Worm (Caenorhabditis elegans) whole organism, L4/young adult: Measurements from ENCODE around the gene glb-6.

Source experiments
- W03F9.2 ChIP-seq: fragments of 150-350 bp; optimal IDR thresholded peaks from 2 replicates; lab custom pipeline; 2014; ENCODE audit warnings: missing biosample characterization, missing genetic modification characterization
- dao-5 ChIP-seq: sonication (generic microtip); optimal IDR thresholded peaks from 2 replicates; lab custom pipeline; 2016; ENCODE audit warnings: missing genotype, missing genetic modification characterization, moderate library complexity, missing compliant biosample characterization
- him-1 ChIP-seq: sonication (generic microtip); optimal IDR thresholded peaks from 2 replicates; lab custom pipeline; 2016; ENCODE audit warnings: missing genotype, missing genetic modification reagents, missing genetic modification characterization, missing compliant biosample characterization

ce11 chrV:5567119-5567518 is 3.2 kb downstream of the glb-6 start, which contains the start of gene C18C4.7:
- TF ChIP-seq him-1 (tag; lab: Kevin White, UChicago) = no peak
- no peak for TF ChIP-seq dao-5 (tag; lab: Kevin White, UChicago)
- TF ChIP-seq W03F9.2 (tag; lab: Kevin White, UChicago) = no peak
